Fruit fly (Drosophila melanogaster) whole organism, embryonic: ENCODE data around the gene Uba4.
A peak's percentile ranks its signal among the peaks of the same experiment; 100 is the strongest.

ENCODE experiments used
- Bdp1 ChIP-seq: fragments of 200-800 bp; sonication (Bioruptor generic); optimal IDR thresholded peaks from 3 replicates; lab custom pipeline; 2016; ENCODE audit warnings: missing biosample characterization, missing genetic modification characterization
- CG11456 ChIP-seq: fragments of 200-800 bp; sonication (Bioruptor generic); IDR thresholded peaks from 3 replicates; pipeline ENCODE4 v1.3.6; 2022; ENCODE audit warnings: missing biosample characterization, missing genetic modification characterization
- CG13894 ChIP-seq: fragments of 200-800 bp; sonication (Bioruptor generic); optimal IDR thresholded peaks from 3 replicates; lab custom pipeline; 2018; ENCODE audit warnings: missing biosample characterization, mild to moderate bottlenecking, missing genetic modification characterization, moderate library complexity
- CG14860 ChIP-seq: fragments of 200-800 bp; sonication (Bioruptor generic); IDR thresholded peaks from 3 replicates; pipeline ENCODE4 v1.3.6; 2022; ENCODE audit warnings: missing biosample characterization, missing genetic modification characterization; ENCODE audit not compliant: partially characterized antibody
- CG18476 ChIP-seq: fragments of 200-800 bp; sonication (Bioruptor generic); optimal IDR thresholded peaks from 2 replicates; lab custom pipeline; 2016; ENCODE audit warnings: missing biosample characterization, mild to moderate bottlenecking, missing genetic modification characterization
- CG31365 ChIP-seq: fragments of 200-800 bp; sonication (Bioruptor generic); optimal IDR thresholded peaks from 2 replicates; lab custom pipeline; 2018; ENCODE audit warnings: missing biosample characterization, mild to moderate bottlenecking, missing genetic modification characterization
- CG31388 ChIP-seq: fragments of 200-800 bp; sonication (Bioruptor generic); optimal IDR thresholded peaks from 2 replicates; lab custom pipeline; 2016; ENCODE audit warnings: missing biosample characterization, missing genetic modification characterization
- CG34376 ChIP-seq: fragments of 200-800 bp; sonication (Bioruptor generic); optimal IDR thresholded peaks from 2 replicates; lab custom pipeline; 2018; ENCODE audit warnings: missing biosample characterization, mild to moderate bottlenecking, missing genetic modification characterization
- CG4404 ChIP-seq: fragments of 200-800 bp; sonication (Bioruptor generic); IDR thresholded peaks from 2 replicates; pipeline ENCODE4 v1.3.6; 2022; ENCODE audit warnings: missing biosample characterization, missing genetic modification characterization
- CG5953 ChIP-seq: fragments of 200-800 bp; sonication (Bioruptor generic); IDR thresholded peaks from 2 replicates; pipeline ENCODE4 v1.3.6; 2022; ENCODE audit warnings: missing biosample characterization, missing genetic modification characterization
- CG7928 ChIP-seq: fragments of 200-800 bp; sonication (Bioruptor generic); optimal IDR thresholded peaks from 2 replicates; lab custom pipeline; 2017; ENCODE audit warnings: missing biosample characterization, mild to moderate bottlenecking, missing genetic modification characterization
- CG9727 ChIP-seq: fragments of 200-800 bp; sonication (Bioruptor generic); optimal IDR thresholded peaks from 3 replicates; lab custom pipeline; 2017; ENCODE audit warnings: missing biosample characterization, mild to moderate bottlenecking, missing genetic modification characterization
- Deaf1 ChIP-seq: fragments of 200-800 bp; optimal IDR thresholded peaks from 3 replicates; lab custom pipeline; 2019; ENCODE audit warnings: missing biosample characterization, mild to moderate bottlenecking, missing genetic modification characterization, moderate library complexity
- Dfd ChIP-seq, 2 experiments: fragments of >200 bp; optimal IDR thresholded peaks; 2 replicates each; lab custom pipeline; 2017; ENCODE audit warnings: missing biosample characterization in 2 of 2, missing genetic modification characterization in 2 of 2
- Dref ChIP-seq: fragments of 200-800 bp; sonication (Bioruptor generic); IDR thresholded peaks from 2 replicates; pipeline ENCODE4 v1.3.6; 2022; ENCODE audit warnings: missing biosample characterization, missing genetic modification characterization
- Ets65A ChIP-seq: fragments of 200-800 bp; sonication (Bioruptor generic); peaks from one replicate; lab custom pipeline; 2016; ENCODE audit warnings: missing biosample characterization, missing genetic modification characterization
- GATAe ChIP-seq: fragments of 200-800 bp; sonication (Bioruptor generic); conservative IDR thresholded peaks from 2 replicates; pipeline ENCODE4 v1.3.6; 2022; ENCODE audit warnings: missing biosample characterization, missing genetic modification characterization
- HLH4C ChIP-seq: fragments of 200-800 bp; sonication (Bioruptor generic); IDR thresholded peaks from 3 replicates; pipeline ENCODE4 v1.3.6; 2022; ENCODE audit warnings: missing biosample characterization, missing genetic modification characterization; ENCODE audit not compliant: partially characterized antibody
- Hmx ChIP-seq: fragments of 200-800 bp; sonication (Bioruptor generic); optimal IDR thresholded peaks from 2 replicates; lab custom pipeline; 2016; ENCODE audit warnings: missing biosample characterization, missing genetic modification characterization
- Hr39 ChIP-seq: fragments of >200 bp; optimal IDR thresholded peaks from 2 replicates; lab custom pipeline; 2017
- NFAT ChIP-seq: fragments of 200-800 bp; sonication (Bioruptor generic); IDR thresholded peaks from 2 replicates; pipeline ENCODE4 v1.3.6; 2022; ENCODE audit warnings: missing biosample characterization, missing genetic modification characterization
- Neu2 ChIP-seq: fragments of 200-800 bp; sonication (Bioruptor generic); optimal IDR thresholded peaks from 3 replicates; lab custom pipeline; 2016; ENCODE audit warnings: missing biosample characterization, missing genetic modification characterization, borderline replicate concordance
- Ravus ChIP-seq: fragments of 200-800 bp; sonication (Bioruptor generic); IDR thresholded peaks from 2 replicates; pipeline ENCODE4 v1.3.6; 2022; ENCODE audit warnings: missing biosample characterization, missing genetic modification characterization
- Rfx ChIP-seq: fragments of 200-800 bp; sonication (Bioruptor generic); IDR thresholded peaks from 2 replicates; pipeline ENCODE4 v1.3.6; 2022; ENCODE audit warnings: missing biosample characterization, missing genetic modification characterization
- Trl ChIP-seq, 3 experiments: fragments of >200 bp in 2 of 3; fragments of 200-800 bp in 1 of 3; sonication (Bioruptor generic) in 1 of 3; optimal IDR thresholded peaks; 2 replicates in 1 of 3; 3 replicates in 2 of 3; lab custom pipeline; 2016 to 2017; ENCODE audit warnings: missing biosample characterization in 1 of 3, missing genetic modification characterization in 1 of 3
- bowl ChIP-seq: fragments of 200-800 bp; sonication (Bioruptor generic); IDR thresholded peaks from 2 replicates; pipeline ENCODE4 v1.3.6; 2022; ENCODE audit warnings: missing biosample characterization, missing genetic modification characterization
- croc ChIP-seq: fragments of 200-800 bp; sonication (Bioruptor generic); conservative IDR thresholded peaks from 3 replicates; pipeline ENCODE4 v1.3.6; 2022; ENCODE audit warnings: missing biosample characterization, missing genetic modification characterization
- exex ChIP-seq: fragments of 200-800 bp; sonication (Bioruptor generic); optimal IDR thresholded peaks from 4 replicates; lab custom pipeline; 2018; ENCODE audit warnings: missing biosample characterization, mild to moderate bottlenecking, missing genetic modification characterization, moderate library complexity
- eyg ChIP-seq: fragments of 200-800 bp; sonication (Bioruptor generic); optimal IDR thresholded peaks from 3 replicates; lab custom pipeline; 2016; ENCODE audit warnings: missing biosample characterization, missing genetic modification characterization
- gfzf ChIP-seq: fragments of 200-800 bp; sonication (Bioruptor generic); optimal IDR thresholded peaks from 2 replicates; lab custom pipeline; 2016; ENCODE audit warnings: missing biosample characterization, mild to moderate bottlenecking, missing genetic modification characterization, moderate library complexity
- grn ChIP-seq: fragments of 200-800 bp; sonication (Bioruptor generic); optimal IDR thresholded peaks from 3 replicates; lab custom pipeline; 2017; ENCODE audit warnings: missing biosample characterization, missing genetic modification characterization
- her ChIP-seq: fragments of 200-800 bp; sonication (Bioruptor generic); optimal IDR thresholded peaks from 2 replicates; lab custom pipeline; 2016; ENCODE audit warnings: missing biosample characterization, missing genetic modification characterization
- hth ChIP-seq: fragments of >200 bp; optimal IDR thresholded peaks from 2 replicates; lab custom pipeline; 2017; ENCODE audit warnings: inconsistent platforms
- mirr ChIP-seq: fragments of 200-800 bp; sonication (Bioruptor generic); optimal IDR thresholded peaks from 3 replicates; lab custom pipeline; 2018; ENCODE audit warnings: missing biosample characterization, mild to moderate bottlenecking, missing genetic modification characterization
- scrt ChIP-seq: fragments of 200-800 bp; sonication (Bioruptor generic); optimal IDR thresholded peaks from 2 replicates; lab custom pipeline; 2018; ENCODE audit warnings: missing biosample characterization, mild to moderate bottlenecking, missing genetic modification characterization, moderate library complexity
- sd ChIP-seq: fragments of 200-800 bp; sonication (Bioruptor generic); optimal IDR thresholded peaks from 3 replicates; lab custom pipeline; 2018; ENCODE audit warnings: missing biosample characterization, mild to moderate bottlenecking, missing genetic modification characterization, moderate library complexity
- slbo ChIP-seq: fragments of 200-800 bp; sonication (Bioruptor generic); IDR thresholded peaks from 2 replicates; pipeline ENCODE4 v1.3.6; 2022; ENCODE audit warnings: missing biosample characterization, missing genetic modification characterization
- vnd ChIP-seq: fragments of 200-800 bp; sonication (Bioruptor generic); IDR thresholded peaks from 3 replicates; pipeline ENCODE4 v1.3.6; 2022; ENCODE audit warnings: missing biosample characterization, missing genetic modification characterization; ENCODE audit not compliant: partially characterized antibody
- wor ChIP-seq: fragments of 200-800 bp; sonication (Bioruptor generic); IDR thresholded peaks from 2 replicates; pipeline ENCODE4 v1.3.6; 2022; ENCODE audit warnings: missing biosample characterization, missing genetic modification characterization

Uba4 gene

DNA sequence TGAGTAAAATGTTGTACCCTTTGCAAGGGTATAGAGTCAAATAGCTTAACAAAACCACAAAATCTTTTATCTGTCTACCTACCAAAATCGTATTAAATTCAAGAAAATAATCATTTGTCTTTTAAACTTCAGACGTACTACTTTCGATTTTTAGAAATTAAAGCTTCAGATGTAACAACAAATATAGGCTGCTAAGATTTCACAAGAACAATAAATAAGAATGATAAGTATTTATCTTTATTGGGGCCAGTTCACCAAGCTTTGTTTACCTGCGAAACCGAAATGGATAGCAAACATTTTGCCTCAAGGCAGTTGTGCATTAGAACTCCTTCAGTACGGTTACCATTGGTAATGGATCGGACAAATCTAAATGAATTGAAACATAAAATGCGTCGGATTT, 26.8 kb upstream of the Uba4 start, which contains the start of gene CG43400:
TSS of gene CG43400 (plus strand) at position 301 of the 400 bp plus-strand sequence.
- TF ChIP-seq CG31365 (no peak), CG31388 (GFP tag; lab: Kevin White, UChicago) (no peak), eyg (GFP tag; lab: Kevin White, UChicago) (no peak), CG4404 (no peak), Ravus (GFP tag; lab: Robert Waterston, UW) (no peak), mirr (no peak), gfzf (GFP tag; lab: Kevin White, UChicago) (no peak), wor (GFP tag; lab: Robert Waterston, UW) (no peak), Dfd (GFP tag; optimal IDR thresholded peaks at IDR 0.05; lab: Kevin White, UChicago) (no peak), Neu2 (GFP tag; lab: Kevin White, UChicago) (no peak), hth (lab: Kevin White, UChicago) (no peak), NFAT (GFP tag; lab: Robert Waterston, UW) (no peak), her (GFP tag; lab: Kevin White, UChicago) (no peak), Hr39 (lab: Kevin White, UChicago) (no peak), CG7928 (GFP tag; lab: Kevin White, UChicago) (no peak), croc (no peak), Hmx (GFP tag; lab: Kevin White, UChicago) (no peak)

DNA sequence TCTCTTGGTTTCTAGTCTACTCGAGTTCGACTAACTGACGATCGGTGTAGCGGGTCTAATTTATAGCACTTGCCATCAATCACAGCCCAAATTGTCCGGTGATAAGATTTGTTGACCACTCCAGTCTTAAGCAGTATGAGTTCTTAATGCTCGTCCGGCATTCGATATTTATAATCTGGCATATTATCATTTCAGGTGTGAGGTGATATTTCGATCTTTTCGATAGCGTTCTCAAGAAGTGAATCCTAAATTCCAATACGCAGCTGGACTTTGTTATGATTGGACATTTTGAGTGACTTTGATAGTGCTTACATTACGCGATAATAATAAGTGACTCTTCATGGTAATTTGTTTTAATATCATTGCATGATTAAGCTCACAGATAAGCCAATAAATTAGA, 20.9 kb upstream of the Uba4 start, which contains the start of gene Bace:
TSS of gene Bace (minus strand) at position 39 of the 400 bp plus-strand sequence.
- TF ChIP-seq sd (tag; lab: Kevin White, UChicago) (peak; percentile 53), GATAe (GFP tag; lab: Robert Waterston, UW) (peak; percentile 45; the same call in 1 of the 2 replicates), Ets65A (GFP tag; lab: Kevin White, UChicago) (peak; percentile 49), Trl (optimal IDR thresholded peaks at IDR 0.05; lab: Kevin White, UChicago) (no peak), Trl (GFP tag; optimal IDR thresholded peaks at IDR 0.05; lab: Kevin White, UChicago) (no peak), vnd (GFP tag; lab: Robert Waterston, UW) (0 out of 3 replicates have a peak, but pooled peaks have one; percentile 40), mirr (peak; percentile 70), grn (peak; percentile 85), exex (tag; lab: Kevin White, UChicago) (peak; percentile 93), CG34376 (peak; percentile 85), Bdp1 (GFP tag; lab: Kevin White, UChicago) (no peak)

DNA sequence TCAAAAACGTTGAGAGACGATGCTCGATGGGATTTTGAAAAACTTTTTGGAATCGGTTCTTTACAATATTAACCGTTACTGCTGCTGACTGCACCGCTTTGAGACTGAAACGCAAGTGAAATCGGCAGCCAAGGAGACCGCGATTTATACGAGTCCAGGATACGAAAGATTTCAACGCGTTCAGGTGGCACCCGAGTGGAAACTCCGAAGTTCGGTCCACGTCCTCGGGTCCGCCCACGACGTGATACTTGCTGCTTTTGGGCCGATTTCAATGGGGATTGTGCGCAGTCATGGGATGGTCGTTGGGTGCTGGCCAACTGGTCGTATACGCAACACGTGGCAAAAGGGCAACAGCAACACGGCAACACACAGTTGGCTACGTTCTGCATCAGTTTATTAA, 10.5 kb upstream of the Uba4 start, which contains the start of gene Dh31:
TSS of gene Dh31 (minus strand) at position 117 of the 400 bp plus-strand sequence.
- TF ChIP-seq slbo (0 out of 2 replicates have a peak, but pooled peaks have one; percentile 7), bowl (GFP tag; lab: Robert Waterston, UW) (no peak), Dref (GFP tag; lab: Robert Waterston, UW) (0 out of 2 replicates have a peak, but pooled peaks have one; percentile 22), HLH4C (GFP tag; lab: Robert Waterston, UW) (no peak), CG11456 (GFP tag; lab: Robert Waterston, UW) (0 out of 3 replicates have a peak, but pooled peaks have one; percentile 10), CG14860 (GFP tag; lab: Robert Waterston, UW) (no peak), CG13894 (peak; percentile 27), Rfx (GFP tag; lab: Robert Waterston, UW) (peak; percentile 15; the same call in 1 of the 2 replicates), scrt (GFP tag; lab: Kevin White, UChicago) (peak; percentile 73), Deaf1 (tag; lab: Kevin White, UChicago) (peak; percentile 91), CG5953 (0 out of 2 replicates have a peak, but pooled peaks have one; percentile 19), CG18476 (GFP tag; lab: Kevin White, UChicago) (no peak), CG9727 (GFP tag; lab: Kevin White, UChicago) (no peak)
